Fruit fly (Drosophila melanogaster): ENCODE data around the gene CG42717.

CG42717 gene

DNA sequence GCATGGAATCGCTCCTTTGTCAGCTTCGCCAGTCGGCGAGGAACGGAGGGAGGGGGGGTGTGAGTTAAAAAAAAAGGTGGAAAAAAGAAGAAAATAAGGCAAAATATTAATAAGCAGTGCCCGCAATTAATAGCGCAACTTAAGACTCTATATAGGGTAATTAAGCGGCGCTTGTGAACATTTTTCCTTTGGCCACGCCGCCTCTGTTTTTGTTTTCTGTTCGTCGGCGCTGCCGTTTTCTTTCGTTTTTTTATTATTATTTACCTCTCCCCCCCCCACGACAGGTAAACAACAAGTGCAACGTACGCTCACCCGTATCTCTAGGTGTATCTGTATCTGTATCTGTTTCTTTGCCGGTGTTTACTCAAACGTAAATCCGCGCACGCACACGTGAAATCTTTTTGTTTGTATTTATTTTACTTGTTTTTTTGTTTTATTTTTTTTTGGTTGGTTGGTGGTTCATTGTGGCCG, 5.8 kb downstream of the CG42717 start (continued):
- TF ChIP-seq CG12299 (tag; optimal IDR thresholded peaks at IDR 0.05), result no peak
- no peak for TF ChIP-seq lov (optimal IDR thresholded peaks at IDR 0.05)
- no peak for TF ChIP-seq lov (GFP tag; IDR thresholded peaks at IDR 0.05)
- peak; percentile 3 for TF ChIP-seq CG15479 (GFP tag; optimal IDR thresholded peaks at IDR 0.05)
- peak; percentile 30 for TF ChIP-seq CG18619 (GFP tag; optimal IDR thresholded peaks at IDR 0.05)
- peak; percentile 8 for TF ChIP-seq Spps (tag; optimal IDR thresholded peaks at IDR 0.05)
- TF ChIP-seq CG10979 (tag; optimal IDR thresholded peaks at IDR 0.05), result peak; percentile 10
- TF ChIP-seq CG3838 (GFP tag; optimal IDR thresholded peaks at IDR 0.05), result no peak
- no peak for TF ChIP-seq chn (GFP tag; optimal IDR thresholded peaks at IDR 0.05)
- no peak for TF ChIP-seq CrebB (tag; optimal IDR thresholded peaks at IDR 0.05)
- peak; percentile 51 for TF ChIP-seq kah (GFP tag; optimal IDR thresholded peaks at IDR 0.05)
- no peak; the same call in none of the 2 replicates for TF ChIP-seq stc (GFP tag; IDR thresholded peaks at IDR 0.05)
- no peak for TF ChIP-seq pho (GFP tag; optimal IDR thresholded peaks at IDR 0.05)
- no peak for TF ChIP-seq hth (optimal IDR thresholded peaks at IDR 0.05)
- peak; percentile 29 for TF ChIP-seq CG2116 (GFP tag; optimal IDR thresholded peaks at IDR 0.05)
- no peak for TF ChIP-seq ab (GFP tag; optimal IDR thresholded peaks at IDR 0.05)
- TF ChIP-seq CG7745 (tag; optimal IDR thresholded peaks at IDR 0.05), result no peak
- TF ChIP-seq Gsc (GFP tag; IDR thresholded peaks at IDR 0.05), result no peak
- TF ChIP-seq Jarid2 (GFP tag; optimal IDR thresholded peaks at IDR 0.05), result peak; percentile 46
- no peak for TF ChIP-seq danr (GFP tag; IDR thresholded peaks at IDR 0.05)
- TF ChIP-seq bab2 (GFP tag; optimal IDR thresholded peaks at IDR 0.05), result peak; percentile 65
- TF ChIP-seq Elba2 (GFP tag; optimal IDR thresholded peaks at IDR 0.05), result no peak
- no peak for TF ChIP-seq CoRest (tag; optimal IDR thresholded peaks at IDR 0.05)
- no peak; the same call in 1 of the 2 replicates for TF ChIP-seq CG8765 (GFP tag; IDR thresholded peaks at IDR 0.05)
- no peak for TF ChIP-seq zen (tag; optimal IDR thresholded peaks at IDR 0.05)
- TF ChIP-seq tgo (GFP tag; IDR thresholded peaks at IDR 0.05), result peak; percentile 13; the same call in 1 of the 3 replicates
- TF ChIP-seq CG1603 (tag; optimal IDR thresholded peaks at IDR 0.05), result no peak
- peak; percentile 41 for TF ChIP-seq Sry-β (GFP tag; optimal IDR thresholded peaks at IDR 0.05)
- no peak for TF ChIP-seq CG17328 (GFP tag; IDR thresholded peaks at IDR 0.05)
- TF ChIP-seq Taf1 (GFP tag; IDR thresholded peaks at IDR 0.05), result no peak
- peak; percentile 14 for TF ChIP-seq CG8281 (tag; optimal IDR thresholded peaks at IDR 0.05)
- TF ChIP-seq unpg (GFP tag; optimal IDR thresholded peaks at IDR 0.05), result peak; percentile 34
- peak; percentile 3 for TF ChIP-seq Max (GFP tag; optimal IDR thresholded peaks at IDR 0.05)
- no peak for TF ChIP-seq C15 (GFP tag; IDR thresholded peaks at IDR 0.05)
- TF ChIP-seq Doc2 (GFP tag; IDR thresholded peaks at IDR 0.05), result no peak
- TF ChIP-seq CG14050 (GFP tag; IDR thresholded peaks at IDR 0.05), result 0 out of 3 replicates have a peak, but pooled peaks have one; percentile 14
- no peak for TF ChIP-seq CG4617 (GFP tag; optimal IDR thresholded peaks at IDR 0.05; ENCODE audit: borderline replicate concordance)
- TF ChIP-seq CG8478 (optimal IDR thresholded peaks at IDR 0.05), result no peak
- TF ChIP-seq pzg (GFP tag; optimal IDR thresholded peaks at IDR 0.05), result no peak
- no peak for TF ChIP-seq yki (optimal IDR thresholded peaks at IDR 0.05)
- TF ChIP-seq dmrt11E (tag; optimal IDR thresholded peaks at IDR 0.05), result peak; percentile 43
- TF ChIP-seq CG11398 (GFP tag; optimal IDR thresholded peaks at IDR 0.05), result peak; percentile 49
- TF ChIP-seq mld (GFP tag; IDR thresholded peaks at IDR 0.05; ENCODE audit: partially characterized antibody), result no peak
- no peak for TF ChIP-seq gt (GFP tag; IDR thresholded peaks at IDR 0.05)
- TF ChIP-seq HmgD (GFP tag; optimal IDR thresholded peaks at IDR 0.05), result no peak
- TF ChIP-seq CG6791 (GFP tag; IDR thresholded peaks at IDR 0.05; ENCODE audit: partially characterized antibody), result no peak
- TF ChIP-seq Lhr (GFP tag; optimal IDR thresholded peaks at IDR 0.05), result peak; percentile 12
- TF ChIP-seq gro (GFP tag; optimal IDR thresholded peaks at IDR 0.05), result peak; percentile 54
- no peak for TF ChIP-seq bowl (GFP tag; IDR thresholded peaks at IDR 0.05)
- no peak for TF ChIP-seq CG16779 (GFP tag; IDR thresholded peaks at IDR 0.05)
- TF ChIP-seq Trl (optimal IDR thresholded peaks at IDR 0.05), result no peak
- TF ChIP-seq Trl (GFP tag; optimal IDR thresholded peaks at IDR 0.05), result peak; percentile 48
- peak; percentile 1 for TF ChIP-seq CG6683 (GFP tag; optimal IDR thresholded peaks at IDR 0.05)

Data from whole organism, embryonic.